Worm (Caenorhabditis elegans) whole organism, L4/young adult: ENCODE measurements around the gene str-56.

Experiments used
- W03F9.2 ChIP-seq: fragments of 150-350 bp; optimal IDR thresholded peaks from 2 replicates; lab custom pipeline; 2014; ENCODE audit warnings: missing biosample characterization, missing genetic modification characterization
- dao-5 ChIP-seq: sonication (generic microtip); optimal IDR thresholded peaks from 2 replicates; lab custom pipeline; 2016; ENCODE audit warnings: missing genotype, missing genetic modification characterization, moderate library complexity, missing compliant biosample characterization
- him-1 ChIP-seq: sonication (generic microtip); optimal IDR thresholded peaks from 2 replicates; lab custom pipeline; 2016; ENCODE audit warnings: missing genotype, missing genetic modification reagents, missing genetic modification characterization, missing compliant biosample characterization

- TF ChIP-seq W03F9.2 (tag; lab: Kevin White, UChicago) = no peak
- TF ChIP-seq him-1 = no peak
- TF ChIP-seq dao-5 (tag; lab: Kevin White, UChicago) = no peak
These were observed 16.4 kb downstream of the str-56 start, which contains the start of gene cgt-1 for ce11 chrV:15888751-15889150.
